Worm (Caenorhabditis elegans) whole organism, L4 larva: ENCODE measurements around the gene srt-43.

Source experiments
- F10B5.3 ChIP-seq: sonication (generic microtip); optimal IDR thresholded peaks from 2 replicates; lab custom pipeline; 2016; ENCODE audit warnings: mild to moderate bottlenecking, missing genetic modification characterization, missing compliant biosample characterization
- R02D3.7 ChIP-seq: fragments of 150-350 bp; sonication (generic microtip); optimal IDR thresholded peaks from 3 replicates; lab custom pipeline; 2014; ENCODE audit warnings: missing biosample characterization, missing genetic modification characterization
- ZK546.5 ChIP-seq, 2 experiments: sonication (generic microtip); optimal IDR thresholded peaks; 2 replicates each; lab custom pipeline; 2017; ENCODE audit warnings: missing biosample characterization in 2 of 2, missing genetic modification characterization in 2 of 2
- aha-1 ChIP-seq: fragments of 150-350 bp; peaks from one replicate; lab custom pipeline; 2014; ENCODE audit warnings: missing biosample characterization, missing genetic modification characterization
- ceh-28 ChIP-seq: fragments of 150-350 bp; optimal IDR thresholded peaks from 2 replicates; lab custom pipeline; 2014; ENCODE audit warnings: missing biosample characterization, missing genetic modification reagents, missing genetic modification characterization
- ces-1 ChIP-seq: fragments of 150-350 bp; sonication (generic microtip); optimal IDR thresholded peaks from 4 replicates; lab custom pipeline; 2014; ENCODE audit warnings: missing biosample characterization, missing genetic modification reagents, missing genetic modification characterization
- egl-27 ChIP-seq: sonication (generic microtip); optimal IDR thresholded peaks from 3 replicates; lab custom pipeline; 2017; ENCODE audit warnings: missing biosample characterization, missing genetic modification reagents, missing genetic modification characterization
- egl-43 ChIP-seq: fragments of 200-800 bp; sonication (Bioruptor generic); IDR thresholded peaks from 2 replicates; pipeline ENCODE4 v1.3.6; 2022; ENCODE audit warnings: missing genetic modification reagents, missing genetic modification characterization, missing compliant biosample characterization
- lin-13 ChIP-seq: fragments of 150-350 bp; optimal IDR thresholded peaks from 2 replicates; lab custom pipeline; 2014; ENCODE audit warnings: missing biosample characterization, missing genetic modification reagents, missing genetic modification characterization
- nhr-77 ChIP-seq: fragments of 150-350 bp; optimal IDR thresholded peaks from 2 replicates; lab custom pipeline; 2014; ENCODE audit warnings: missing biosample characterization, missing genetic modification characterization
- pha-4 ChIP-seq, 2 experiments: fragments of 150-350 bp in 1 of 2; fragments of 200-800 bp in 1 of 2; sonication (Bioruptor generic) in 1 of 2; IDR thresholded peaks in 1 of 2; optimal IDR thresholded peaks in 1 of 2; 2 replicates each; pipeline versions ENCODE4 v1.3.6 to Lab custom; 2014 to 2022; ENCODE audit warnings: missing genetic modification characterization in 2 of 2, missing genetic modification reagents in 2 of 2, missing biosample characterization in 1 of 2, missing compliant biosample characterization in 1 of 2
- unc-62 ChIP-seq, 3 experiments: fragments of 150-350 bp in 1 of 3; sonication (generic microtip); optimal IDR thresholded peaks in 2 of 3; peaks in 1 of 3; 1 replicate in 1 of 3; 2 replicates in 2 of 3; lab custom pipeline; 2014 to 2017; ENCODE audit warnings: missing biosample characterization in 3 of 3, missing genetic modification characterization in 3 of 3, missing genetic modification reagents in 3 of 3, missing genotype in 1 of 3
- zag-1 ChIP-seq: fragments of 150-350 bp; optimal IDR thresholded peaks from 2 replicates; lab custom pipeline; 2014; ENCODE audit warnings: missing biosample characterization, missing genetic modification characterization

ce11 chrV:12768946-12769345 lies at the start of gene srt-43:
- TF ChIP-seq egl-27 (no peak), aha-1 (tag; lab: Kevin White, UChicago) (no peak), ZK546.5 (tag; optimal IDR thresholded peaks at IDR 0.05; lab: Kevin White, UChicago) (no peak), ces-1 (GFP tag; lab: Kevin White, UChicago) (no peak), R02D3.7 (tag; lab: Kevin White, UChicago) (no peak), egl-43 (no peak), ceh-28 (tag; lab: Kevin White, UChicago) (no peak), pha-4 (GFP tag; IDR thresholded peaks at IDR 0.05; lab: Robert Waterston, UW) (no peak), pha-4 (tag; optimal IDR thresholded peaks at IDR 0.05; lab: Kevin White, UChicago) (no peak), F10B5.3 (tag; lab: Kevin White, UChicago) (no peak), nhr-77 (tag; lab: Kevin White, UChicago) (no peak), zag-1 (tag; lab: Kevin White, UChicago) (no peak), unc-62 (GFP tag; optimal IDR thresholded peaks at IDR 0.05 in 1 of 2; lab: Kevin White, UChicago) (peak in 1 of 2 experiments; percentile 47), unc-62 (tag; optimal IDR thresholded peaks at IDR 0.05; lab: Kevin White, UChicago) (no peak), lin-13 (GFP tag; lab: Kevin White, UChicago) (no peak)
